Worm (Caenorhabditis elegans) whole organism, young adult: ENCODE results near the gene clh-1.

Experiments
- B0336.3 ChIP-seq: fragments of 200-800 bp; sonication (Bioruptor generic); IDR thresholded peaks from 2 replicates; pipeline ENCODE4 v1.3.6; 2022; ENCODE audit warnings: missing genetic modification characterization, missing compliant biosample characterization
- D2030.7 ChIP-seq: fragments of 200-800 bp; sonication (Bioruptor generic); IDR thresholded peaks from 2 replicates; pipeline ENCODE4 v1.3.6; 2022; ENCODE audit warnings: missing genetic modification reagents, missing genetic modification characterization, missing compliant biosample characterization
- F10E7.11 ChIP-seq: sonication (generic microtip); optimal IDR thresholded peaks from 2 replicates; lab custom pipeline; 2017; ENCODE audit warnings: mild to moderate bottlenecking, missing genetic modification characterization, moderate library complexity, missing compliant biosample characterization
- F23B12.7 ChIP-seq: sonication (generic microtip); optimal IDR thresholded peaks from 2 replicates; lab custom pipeline; 2017; ENCODE audit warnings: missing genetic modification characterization, mild to moderate bottlenecking, missing compliant biosample characterization, antibody characterized with exemption, moderate library complexity; ENCODE audit not compliant: insufficient read depth
- T07F8.4 ChIP-seq: sonication (generic microtip); optimal IDR thresholded peaks from 2 replicates; lab custom pipeline; 2016; ENCODE audit warnings: mild to moderate bottlenecking, missing genetic modification characterization, moderate library complexity, missing compliant biosample characterization
- Y53F4B.3 ChIP-seq: fragments of 200-800 bp; sonication (Bioruptor generic); IDR thresholded peaks from 2 replicates; pipeline ENCODE4 v1.3.6; 2022; ENCODE audit warnings: missing genetic modification reagents, missing genetic modification characterization, missing compliant biosample characterization
- Y53G8AR.9 ChIP-seq: fragments of 200-800 bp; sonication (Bioruptor generic); conservative IDR thresholded peaks from 2 replicates; pipeline ENCODE4 v1.3.6; 2022; ENCODE audit warnings: missing genetic modification reagents, missing genetic modification characterization, missing compliant biosample characterization
- akir-1 ChIP-seq: fragments of 200-800 bp; sonication (Bioruptor generic); optimal IDR thresholded peaks from 2 replicates; lab custom pipeline; 2018; ENCODE audit warnings: mild to moderate bottlenecking, missing genetic modification characterization, moderate library complexity, missing compliant biosample characterization
- athp-1 ChIP-seq: sonication (generic microtip); optimal IDR thresholded peaks from 2 replicates; lab custom pipeline; 2017; ENCODE audit warnings: mild to moderate bottlenecking, missing genetic modification characterization, missing compliant biosample characterization
- attf-5 ChIP-seq: fragments of 200-800 bp; sonication (Bioruptor generic); optimal IDR thresholded peaks from 2 replicates; lab custom pipeline; 2018; ENCODE audit warnings: mild to moderate bottlenecking, missing genetic modification characterization, missing compliant biosample characterization
- cebp-1 ChIP-seq, 2 experiments: fragments of 200-800 bp in 1 of 2; sonication (Bioruptor generic) in 1 of 2; sonication (generic microtip) in 1 of 2; IDR thresholded peaks in 1 of 2; optimal IDR thresholded peaks in 1 of 2; 2 replicates each; pipeline versions ENCODE4 v1.3.6 to Lab custom; 2017 to 2022; ENCODE audit warnings: missing compliant biosample characterization in 2 of 2, missing genetic modification characterization in 2 of 2, mild to moderate bottlenecking in 1 of 2, missing genetic modification reagents in 1 of 2, moderate library complexity in 1 of 2
- cebp-2 ChIP-seq: fragments of 200-800 bp; sonication (Bioruptor generic); IDR thresholded peaks from 2 replicates; pipeline ENCODE4 v1.3.6; 2022; ENCODE audit warnings: missing genetic modification characterization, missing compliant biosample characterization
- ceh-58 ChIP-seq: fragments of 200-800 bp; sonication (Bioruptor generic); IDR thresholded peaks from 2 replicates; pipeline ENCODE4 v1.3.6; 2022; ENCODE audit warnings: missing genetic modification characterization, missing compliant biosample characterization
- dpff-1 ChIP-seq: sonication (generic microtip); optimal IDR thresholded peaks from 2 replicates; lab custom pipeline; 2017; ENCODE audit warnings: mild to moderate bottlenecking, missing genetic modification characterization, missing compliant biosample characterization
- egrh-3 ChIP-seq: fragments of 200-800 bp; sonication (Bioruptor generic); IDR thresholded peaks from 2 replicates; pipeline ENCODE4 v1.3.6; 2022; ENCODE audit warnings: missing genetic modification reagents, missing genetic modification characterization, missing compliant biosample characterization
- gei-17 ChIP-seq: fragments of 200-800 bp; sonication (Bioruptor generic); optimal IDR thresholded peaks from 2 replicates; lab custom pipeline; 2018; ENCODE audit warnings: mild to moderate bottlenecking, missing genetic modification characterization, missing compliant biosample characterization
- hlh-12 ChIP-seq: sonication (generic microtip); optimal IDR thresholded peaks from 2 replicates; lab custom pipeline; 2016; ENCODE audit warnings: missing genetic modification characterization, missing compliant biosample characterization
- hmg-1.2 ChIP-seq: fragments of 200-800 bp; sonication (Bioruptor generic); IDR thresholded peaks from 2 replicates; pipeline ENCODE4 v1.3.6; 2022; ENCODE audit warnings: missing genetic modification reagents, missing genetic modification characterization, missing compliant biosample characterization
- hmg-20 ChIP-seq: fragments of 200-800 bp; sonication (Bioruptor generic); IDR thresholded peaks from 2 replicates; pipeline ENCODE4 v1.3.6; 2022; ENCODE audit warnings: missing genetic modification reagents, missing genetic modification characterization, missing compliant biosample characterization
- lag-1 ChIP-seq: fragments of 200-800 bp; sonication (Bioruptor generic); IDR thresholded peaks from 2 replicates; pipeline ENCODE4 v1.3.6; 2022; ENCODE audit warnings: missing genetic modification reagents, missing genetic modification characterization, missing compliant biosample characterization
- let-526 ChIP-seq: fragments of 200-800 bp; sonication (Bioruptor generic); IDR thresholded peaks from 2 replicates; pipeline ENCODE4 v1.3.6; 2022; ENCODE audit warnings: missing genetic modification reagents, missing genetic modification characterization, missing compliant biosample characterization
- lin-26 ChIP-seq: fragments of 200-800 bp; sonication (Bioruptor generic); IDR thresholded peaks from 2 replicates; pipeline ENCODE4 v1.3.6; 2022; ENCODE audit warnings: missing genetic modification reagents, missing genetic modification characterization, missing compliant biosample characterization
- lin-35 ChIP-seq, 3 experiments: fragments of 150-350 bp in 2 of 3; sonication (generic microtip) in 1 of 3; optimal IDR thresholded peaks; 2 replicates each; lab custom pipeline; 2014 to 2018; ENCODE audit warnings: missing biosample characterization in 3 of 3, missing genetic modification characterization in 3 of 3, missing genetic modification reagents in 3 of 3
- lir-1 ChIP-seq: fragments of 200-800 bp; sonication (Bioruptor generic); conservative IDR thresholded peaks from 2 replicates; pipeline ENCODE4 v1.3.6; 2022; ENCODE audit warnings: missing genetic modification reagents, missing genetic modification characterization, missing compliant biosample characterization
- madf-10 ChIP-seq: sonication (generic microtip); optimal IDR thresholded peaks from 2 replicates; lab custom pipeline; 2016; ENCODE audit warnings: mild to moderate bottlenecking, missing genetic modification characterization, missing compliant biosample characterization
- madf-6 ChIP-seq: fragments of 200-800 bp; sonication (Bioruptor generic); IDR thresholded peaks from 2 replicates; pipeline ENCODE4 v1.3.6; 2022; ENCODE audit warnings: missing genetic modification reagents, missing genetic modification characterization, missing compliant biosample characterization
- mcd-1 ChIP-seq: fragments of 200-800 bp; sonication (Bioruptor generic); IDR thresholded peaks from 2 replicates; pipeline ENCODE4 v1.3.6; 2022; ENCODE audit warnings: missing genetic modification reagents, missing genetic modification characterization, missing compliant biosample characterization
- nfya-2 ChIP-seq: fragments of 200-800 bp; sonication (Bioruptor generic); IDR thresholded peaks from 2 replicates; pipeline ENCODE4 v1.3.6; 2022; ENCODE audit warnings: missing genetic modification reagents, missing genetic modification characterization, missing compliant biosample characterization
- nhr-90 ChIP-seq: sonication (generic microtip); optimal IDR thresholded peaks from 2 replicates; lab custom pipeline; 2016; ENCODE audit warnings: missing genotype, mild to moderate bottlenecking, missing genetic modification characterization, missing compliant biosample characterization
- snpc-4 ChIP-seq, 5 experiments: fragments of 150-350 bp in 1 of 5; sonication (generic microtip) in 4 of 5; optimal IDR thresholded peaks; 2 replicates each; lab custom pipeline; 2014 to 2018; ENCODE audit warnings: missing genetic modification characterization in 5 of 5, missing biosample characterization in 3 of 5, antibody characterized with exemption in 2 of 5, mild to moderate bottlenecking in 2 of 5, missing compliant biosample characterization in 2 of 5, missing genotype in 2 of 5, moderate library complexity in 2 of 5, missing genetic modification reagents in 1 of 5
- somi-1 ChIP-seq: fragments of 200-800 bp; sonication (Bioruptor generic); optimal IDR thresholded peaks from 2 replicates; lab custom pipeline; 2018; ENCODE audit warnings: mild to moderate bottlenecking, missing genetic modification characterization, missing compliant biosample characterization
- sptf-2 ChIP-seq: fragments of 200-800 bp; sonication (Bioruptor generic); optimal IDR thresholded peaks from 2 replicates; lab custom pipeline; 2018; ENCODE audit warnings: mild to moderate bottlenecking, missing genetic modification characterization, missing compliant biosample characterization
- unc-130 ChIP-seq: sonication (generic microtip); optimal IDR thresholded peaks from 2 replicates; lab custom pipeline; 2016; ENCODE audit warnings: missing genetic modification reagents, missing genetic modification characterization, missing compliant biosample characterization
- unc-62 ChIP-seq: fragments of 150-350 bp; optimal IDR thresholded peaks from 2 replicates; lab custom pipeline; 2014; ENCODE audit warnings: missing biosample characterization, missing genetic modification reagents, missing genetic modification characterization
- zfh-2 ChIP-seq: fragments of 200-800 bp; sonication (Bioruptor generic); conservative IDR thresholded peaks from 2 replicates; pipeline ENCODE4 v1.3.6; 2022; ENCODE audit warnings: missing genetic modification reagents, missing genetic modification characterization, missing compliant biosample characterization
- ztf-22 ChIP-seq: fragments of 200-800 bp; sonication (Bioruptor generic); optimal IDR thresholded peaks from 2 replicates; lab custom pipeline; 2018; ENCODE audit warnings: mild to moderate bottlenecking, missing genetic modification characterization, moderate library complexity, missing compliant biosample characterization
- ztf-25 ChIP-seq: fragments of 200-800 bp; sonication (Bioruptor generic); IDR thresholded peaks from 2 replicates; pipeline ENCODE4 v1.3.6; 2022; ENCODE audit warnings: missing genetic modification reagents, missing genetic modification characterization, missing compliant biosample characterization
- ztf-26 ChIP-seq: sonication (generic microtip); optimal IDR thresholded peaks from 2 replicates; lab custom pipeline; 2017; ENCODE audit warnings: missing genetic modification characterization, missing compliant biosample characterization
- ztf-6 ChIP-seq: fragments of 200-800 bp; sonication (Bioruptor generic); IDR thresholded peaks from 2 replicates; pipeline ENCODE4 v1.3.6; 2022; ENCODE audit warnings: missing genetic modification reagents, missing genetic modification characterization, missing compliant biosample characterization

clh-1 gene

DNA sequence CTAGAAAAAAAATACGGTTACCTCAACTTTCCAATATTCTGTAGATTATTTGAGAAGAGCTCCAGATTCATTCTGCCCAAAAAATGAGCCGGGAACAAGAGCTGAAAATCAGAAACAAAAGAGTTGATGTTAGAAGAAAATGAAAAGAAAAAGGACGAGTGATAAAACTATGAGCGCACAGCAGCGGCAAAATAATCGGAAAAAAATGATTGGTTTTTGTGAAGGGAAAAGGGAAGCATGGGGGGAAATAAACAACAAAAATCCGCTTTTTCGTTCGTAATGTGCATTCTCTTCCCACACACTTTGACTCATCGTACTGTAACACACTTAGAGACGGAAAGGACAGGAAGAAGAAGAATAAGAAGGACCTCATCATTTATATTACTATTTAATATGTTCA is 37.1 kb upstream of the clh-1 start, which contains the start of gene ZK930.2:
Gene ZK930.2 (minus strand): TSS at position 101 of the 400 bp plus-strand sequence.
- TF ChIP-seq akir-1 (GFP tag; lab: Kevin White, UChicago) (no peak), unc-62 (GFP tag; lab: Kevin White, UChicago) (no peak)

DNA sequence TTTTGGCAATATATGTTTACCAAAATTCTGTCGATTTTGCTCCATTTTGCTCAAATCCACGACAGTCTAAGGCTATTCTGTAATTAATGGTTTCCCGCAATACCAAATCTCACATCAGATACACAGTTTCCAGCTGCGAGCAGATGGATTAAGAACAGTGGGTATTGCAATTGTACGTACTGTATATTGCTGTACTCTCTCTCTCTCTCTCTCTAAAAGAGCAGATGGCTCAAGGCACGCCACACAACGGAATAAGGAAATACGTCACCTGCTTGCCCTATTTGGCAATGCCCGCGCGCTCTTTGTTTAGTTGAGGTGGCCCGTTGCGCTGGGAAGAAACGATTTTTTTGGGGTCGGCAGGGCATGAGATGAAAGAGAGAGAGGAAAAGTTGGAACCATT is 34.3 kb upstream of the clh-1 start:
- no peak for TF ChIP-seq cebp-2
- TF ChIP-seq egrh-3 = no peak
- TF ChIP-seq somi-1 (GFP tag; lab: Kevin White, UChicago) = no peak
- no peak for TF ChIP-seq madf-6 (GFP tag; lab: Robert Waterston, UW)
- no peak for TF ChIP-seq hmg-20
- TF ChIP-seq Y53G8AR.9 (GFP tag; lab: Robert Waterston, UW) = no peak
- TF ChIP-seq Y53F4B.3 (GFP tag; lab: Robert Waterston, UW) = no peak
- TF ChIP-seq sptf-2 = no peak
- TF ChIP-seq F23B12.7 = no peak
- TF ChIP-seq D2030.7 (GFP tag; lab: Robert Waterston, UW) = no peak
- no peak for TF ChIP-seq athp-1 (tag; lab: Kevin White, UChicago)
- no peak for TF ChIP-seq gei-17 (GFP tag; lab: Kevin White, UChicago)
- TF ChIP-seq lag-1 (GFP tag; lab: Robert Waterston, UW) = no peak
- no peak for TF ChIP-seq ztf-6 (GFP tag; lab: Robert Waterston, UW)
- TF ChIP-seq F10E7.11 (tag; lab: Kevin White, UChicago) = no peak
- TF ChIP-seq cebp-1 (GFP tag; IDR thresholded peaks at IDR 0.05; lab: Robert Waterston, UW) = no peak
- no peak for TF ChIP-seq cebp-1 (tag; optimal IDR thresholded peaks at IDR 0.05; lab: Kevin White, UChicago)
- no peak for TF ChIP-seq ceh-58 (GFP tag; lab: Robert Waterston, UW)
- TF ChIP-seq dpff-1 (tag; lab: Kevin White, UChicago) = no peak
- TF ChIP-seq hlh-12 (tag; lab: Kevin White, UChicago) = no peak

ce11 chrII:11889420-11890075 is 33.3 kb upstream of the clh-1 start:
- TF ChIP-seq F23B12.7 = no peak
- peak; percentile 51; the same call in 1 of the 2 replicates for TF ChIP-seq hmg-1.2 (GFP tag; lab: Robert Waterston, UW)
- TF ChIP-seq B0336.3 (GFP tag; lab: Robert Waterston, UW) = no peak
- TF ChIP-seq zfh-2 (GFP tag; lab: Robert Waterston, UW) = peak; percentile 57
- TF ChIP-seq lin-26 (GFP tag; lab: Robert Waterston, UW) = peak; percentile 65
- TF ChIP-seq madf-10 (tag; lab: Kevin White, UChicago) = no peak
- TF ChIP-seq hlh-12 (tag; lab: Kevin White, UChicago) = no peak
- 0 out of 2 replicates have a peak, but pooled peaks have one; percentile 37 for TF ChIP-seq ztf-25

- no peak for TF ChIP-seq nfya-2
- no peak for TF ChIP-seq snpc-4 (GFP tag; optimal IDR thresholded peaks at IDR 0.05; lab: Kevin White, UChicago)
- TF ChIP-seq snpc-4 (tag; optimal IDR thresholded peaks at IDR 0.05; lab: Kevin White, UChicago) = no peak
- no peak for TF ChIP-seq unc-130 (GFP tag; lab: Kevin White, UChicago)
- no peak for TF ChIP-seq cebp-2
- no peak for TF ChIP-seq ztf-22
- TF ChIP-seq T07F8.4 (tag; lab: Kevin White, UChicago) = no peak
- TF ChIP-seq nhr-90 (tag; lab: Kevin White, UChicago) = no peak
- TF ChIP-seq hmg-1.2 (GFP tag; lab: Robert Waterston, UW) = no peak
- no peak for TF ChIP-seq ztf-26
- TF ChIP-seq lir-1 = no peak
- TF ChIP-seq athp-1 (tag; lab: Kevin White, UChicago) = no peak
- TF ChIP-seq let-526 (GFP tag; lab: Robert Waterston, UW) = no peak
- no peak for TF ChIP-seq lin-35 (GFP tag; optimal IDR thresholded peaks at IDR 0.05; lab: Kevin White, UChicago)
- TF ChIP-seq attf-5 = no peak
- no peak for TF ChIP-seq ztf-25
- no peak for TF ChIP-seq mcd-1 (GFP tag; lab: Robert Waterston, UW)
These were observed 31.9 kb upstream of the clh-1 start for ce11 chrII:11888150-11888549.
